Fruit fly (Drosophila melanogaster) whole organism, prepupa: Measurements from ENCODE around the gene CG2614.

Source experiments
- CG10631 ChIP-seq: fragments of 200-800 bp; sonication (Bioruptor generic); optimal IDR thresholded peaks from 2 replicates; lab custom pipeline; 2016; ENCODE audit warnings: missing biosample characterization, missing genetic modification characterization
- CG15336 ChIP-seq: fragments of 200-800 bp; sonication (Bioruptor generic); IDR thresholded peaks from 2 replicates; pipeline ENCODE4 v1.3.6; 2022; ENCODE audit warnings: missing biosample characterization, missing genetic modification characterization
- CG1621 ChIP-seq: fragments of 200-800 bp; sonication (Bioruptor generic); optimal IDR thresholded peaks from 3 replicates; lab custom pipeline; 2018; ENCODE audit warnings: missing biosample characterization, mild to moderate bottlenecking, missing genetic modification characterization
- CG16779 ChIP-seq: fragments of 200-800 bp; sonication (Bioruptor generic); optimal IDR thresholded peaks from 3 replicates; lab custom pipeline; 2017; ENCODE audit warnings: missing biosample characterization, mild to moderate bottlenecking, missing genetic modification characterization
- CG3032 ChIP-seq: fragments of 200-800 bp; optimal IDR thresholded peaks from 2 replicates; lab custom pipeline; 2019; ENCODE audit warnings: missing biosample characterization, mild to moderate bottlenecking, missing genetic modification characterization, moderate library complexity
- CG31627 ChIP-seq: fragments of 200-800 bp; sonication (Bioruptor generic); optimal IDR thresholded peaks from 3 replicates; lab custom pipeline; 2016; ENCODE audit warnings: missing biosample characterization, missing genetic modification characterization
- CG32006 ChIP-seq: fragments of 200-800 bp; sonication (Bioruptor generic); optimal IDR thresholded peaks from 3 replicates; lab custom pipeline; 2017; ENCODE audit warnings: missing biosample characterization, mild to moderate bottlenecking, missing genetic modification characterization
- CG34406 ChIP-seq: fragments of 200-800 bp; sonication (Bioruptor generic); optimal IDR thresholded peaks from 3 replicates; lab custom pipeline; 2016; ENCODE audit warnings: missing biosample characterization, missing genetic modification characterization
- CG3919 ChIP-seq: fragments of 200-800 bp; sonication (Bioruptor generic); optimal IDR thresholded peaks from 3 replicates; lab custom pipeline; 2016; ENCODE audit warnings: missing biosample characterization, missing genetic modification characterization
- CG6163 ChIP-seq: fragments of 200-800 bp; sonication (Bioruptor generic); IDR thresholded peaks from 3 replicates; pipeline ENCODE4 v1.3.6; 2022; ENCODE audit warnings: missing biosample characterization, missing genetic modification characterization
- CG6276 ChIP-seq: fragments of 200-800 bp; sonication (Bioruptor generic); optimal IDR thresholded peaks from 2 replicates; lab custom pipeline; 2017; ENCODE audit warnings: missing biosample characterization, mild to moderate bottlenecking, missing genetic modification characterization
- CG6792 ChIP-seq: fragments of 200-800 bp; sonication (Bioruptor generic); optimal IDR thresholded peaks from 3 replicates; lab custom pipeline; 2016; ENCODE audit warnings: missing biosample characterization, missing genetic modification characterization
- CG6808 ChIP-seq: fragments of 200-800 bp; sonication (Bioruptor generic); optimal IDR thresholded peaks from 3 replicates; lab custom pipeline; 2017; ENCODE audit warnings: missing biosample characterization, missing genetic modification characterization, mild to moderate bottlenecking, moderate library complexity, missing genetic modification reagents
- CG7368 ChIP-seq: fragments of 200-800 bp; sonication (Bioruptor generic); optimal IDR thresholded peaks from 3 replicates; lab custom pipeline; 2016; ENCODE audit warnings: missing biosample characterization, missing genetic modification characterization
- CG8319 ChIP-seq: fragments of 200-800 bp; sonication (Bioruptor generic); optimal IDR thresholded peaks from 3 replicates; lab custom pipeline; 2016; ENCODE audit warnings: missing biosample characterization, missing genetic modification characterization
- CG8632 ChIP-seq: fragments of 200-800 bp; sonication (Bioruptor generic); optimal IDR thresholded peaks from 3 replicates; lab custom pipeline; 2016; ENCODE audit warnings: missing biosample characterization, missing genetic modification characterization
- CG9139 ChIP-seq: fragments of 200-800 bp; sonication (Bioruptor generic); optimal IDR thresholded peaks from 3 replicates; lab custom pipeline; 2017; ENCODE audit warnings: missing biosample characterization, mild to moderate bottlenecking, missing genetic modification characterization
- Eip93F ChIP-seq: fragments of 200-800 bp; sonication (Bioruptor generic); optimal IDR thresholded peaks from 2 replicates; lab custom pipeline; 2016; ENCODE audit warnings: missing biosample characterization, mild to moderate bottlenecking, missing genetic modification characterization
- Ets21C ChIP-seq: fragments of 200-800 bp; sonication (Bioruptor generic); optimal IDR thresholded peaks from 3 replicates; lab custom pipeline; 2016; ENCODE audit warnings: missing biosample characterization, missing genetic modification characterization
- Ets96B ChIP-seq: fragments of 200-800 bp; optimal IDR thresholded peaks from 2 replicates; lab custom pipeline; 2019; ENCODE audit warnings: missing biosample characterization, mild to moderate bottlenecking, missing genetic modification characterization, moderate library complexity
- Met ChIP-seq: fragments of 200-800 bp; sonication (Bioruptor generic); optimal IDR thresholded peaks from 3 replicates; lab custom pipeline; 2016; ENCODE audit warnings: missing biosample characterization, missing genetic modification characterization
- OdsH ChIP-seq: fragments of 200-800 bp; sonication (Bioruptor generic); optimal IDR thresholded peaks from 3 replicates; lab custom pipeline; 2016; ENCODE audit warnings: missing biosample characterization, missing genetic modification characterization
- Smox ChIP-seq: fragments of 200-800 bp; sonication (Bioruptor generic); optimal IDR thresholded peaks from 3 replicates; lab custom pipeline; 2016; ENCODE audit warnings: missing biosample characterization, missing genetic modification characterization
- Sox102F ChIP-seq: fragments of 200-800 bp; sonication (Bioruptor generic); optimal IDR thresholded peaks from 2 replicates; lab custom pipeline; 2016; ENCODE audit warnings: missing biosample characterization, mild to moderate bottlenecking, missing genetic modification characterization
- Sox14 ChIP-seq: fragments of 200-800 bp; sonication (Bioruptor generic); optimal IDR thresholded peaks from 3 replicates; lab custom pipeline; 2016; ENCODE audit warnings: missing biosample characterization, missing genetic modification characterization
- Sox15 ChIP-seq: fragments of 200-800 bp; sonication (Bioruptor generic); optimal IDR thresholded peaks from 3 replicates; lab custom pipeline; 2016; ENCODE audit warnings: missing biosample characterization, missing genetic modification characterization
- achi ChIP-seq: fragments of 200-800 bp; sonication (Bioruptor generic); optimal IDR thresholded peaks from 3 replicates; lab custom pipeline; 2016; ENCODE audit warnings: missing biosample characterization, missing genetic modification characterization
- cyc ChIP-seq: fragments of 200-800 bp; sonication (Bioruptor generic); optimal IDR thresholded peaks from 3 replicates; lab custom pipeline; 2016; ENCODE audit warnings: missing biosample characterization, missing genetic modification characterization
- dac ChIP-seq: fragments of 200-800 bp; sonication (Bioruptor generic); optimal IDR thresholded peaks from 2 replicates; lab custom pipeline; 2017; ENCODE audit warnings: missing biosample characterization, mild to moderate bottlenecking, missing genetic modification characterization
- fd59A ChIP-seq: fragments of 200-800 bp; sonication (Bioruptor generic); optimal IDR thresholded peaks from 2 replicates; lab custom pipeline; 2017; ENCODE audit warnings: missing biosample characterization, mild to moderate bottlenecking, missing genetic modification characterization, missing genetic modification reagents
- fkh ChIP-seq: fragments of 200-800 bp; sonication (Bioruptor generic); optimal IDR thresholded peaks from 3 replicates; lab custom pipeline; 2017; ENCODE audit warnings: missing biosample characterization, mild to moderate bottlenecking, missing genetic modification characterization, moderate library complexity
- lz ChIP-seq: fragments of 200-800 bp; sonication (Bioruptor generic); optimal IDR thresholded peaks from 3 replicates; lab custom pipeline; 2016; ENCODE audit warnings: missing biosample characterization, missing genetic modification characterization
- net ChIP-seq: fragments of 200-800 bp; sonication (Bioruptor generic); optimal IDR thresholded peaks from 3 replicates; lab custom pipeline; 2016; ENCODE audit warnings: missing biosample characterization, missing genetic modification characterization
- pdm3 ChIP-seq: fragments of 200-800 bp; sonication (Bioruptor generic); optimal IDR thresholded peaks from 3 replicates; lab custom pipeline; 2016; ENCODE audit warnings: missing biosample characterization, missing genetic modification characterization
- spab ChIP-seq: fragments of 200-800 bp; sonication (Bioruptor generic); optimal IDR thresholded peaks from 2 replicates; lab custom pipeline; 2017; ENCODE audit warnings: missing biosample characterization, mild to moderate bottlenecking, missing genetic modification characterization, missing genetic modification reagents
- ss ChIP-seq, 2 experiments: fragments of 200-800 bp; sonication (Bioruptor generic); optimal IDR thresholded peaks; 2 replicates in 1 of 2; 3 replicates in 1 of 2; lab custom pipeline; 2017 to 2018; ENCODE audit warnings: mild to moderate bottlenecking in 2 of 2, missing biosample characterization in 2 of 2, missing genetic modification characterization in 2 of 2, moderate library complexity in 1 of 2
- svp ChIP-seq: fragments of 200-800 bp; sonication (Bioruptor generic); peaks from one replicate; lab custom pipeline; 2016; ENCODE audit warnings: missing biosample characterization, missing genetic modification characterization
- topi ChIP-seq: fragments of 200-800 bp; sonication (Bioruptor generic); optimal IDR thresholded peaks from 3 replicates; lab custom pipeline; 2016; ENCODE audit warnings: missing biosample characterization, missing genetic modification characterization

Gene CG2614

dm6 chr2L:20649891-20650290, 6.3 kb upstream of the CG2614 start, which contains the start of gene CG2611 (continued):
- peak; percentile 48 for TF ChIP-seq topi (GFP tag; lab: Kevin White, UChicago)
- TF ChIP-seq CG6276 (GFP tag; lab: Kevin White, UChicago), result no peak
- no peak for TF ChIP-seq CG34406 (GFP tag; lab: Kevin White, UChicago)
- TF ChIP-seq achi, result peak; percentile 48
- peak; percentile 61 for TF ChIP-seq svp
- TF ChIP-seq CG7368 (GFP tag; lab: Kevin White, UChicago), result no peak
- no peak for TF ChIP-seq Sox102F (GFP tag; lab: Kevin White, UChicago)
- peak; percentile 78 for TF ChIP-seq Sox14 (GFP tag; lab: Kevin White, UChicago)
- TF ChIP-seq CG3032 (tag; lab: Kevin White, UChicago), result peak; percentile 41
- TF ChIP-seq CG9139 (GFP tag; lab: Kevin White, UChicago), result no peak
- TF ChIP-seq Smox (GFP tag; lab: Kevin White, UChicago), result no peak
- TF ChIP-seq CG32006 (GFP tag; lab: Kevin White, UChicago), result no peak
- no peak for TF ChIP-seq Sox15 (GFP tag; lab: Kevin White, UChicago)
- no peak for TF ChIP-seq dac (GFP tag; lab: Kevin White, UChicago)
- no peak for TF ChIP-seq CG3919
- peak; percentile 35 for TF ChIP-seq Ets96B (tag; lab: Kevin White, UChicago)
- no peak for TF ChIP-seq CG6792 (GFP tag; lab: Kevin White, UChicago)
- TF ChIP-seq CG6808, result no peak
- TF ChIP-seq fd59A (GFP tag; lab: Kevin White, UChicago), result no peak
- no peak for TF ChIP-seq spab (GFP tag; lab: Kevin White, UChicago)
- TF ChIP-seq CG1621 (tag; lab: Kevin White, UChicago), result no peak
- peak; percentile 35; the same call in 1 of the 2 replicates for TF ChIP-seq CG15336 (GFP tag; lab: Robert Waterston, UW)
- peak; percentile 51 for TF ChIP-seq cyc
- TF ChIP-seq fkh (GFP tag; lab: Kevin White, UChicago), result peak; percentile 96
- TF ChIP-seq CG10631, result no peak
- no peak for TF ChIP-seq ss (GFP tag; optimal IDR thresholded peaks at IDR 0.05; lab: Kevin White, UChicago)
- no peak for TF ChIP-seq net (GFP tag; lab: Kevin White, UChicago)
- no peak for TF ChIP-seq Met (GFP tag; lab: Kevin White, UChicago)
- no peak for TF ChIP-seq CG8632 (GFP tag; lab: Kevin White, UChicago)
- no peak for TF ChIP-seq CG8319 (GFP tag; lab: Kevin White, UChicago)
- peak; percentile 60 for TF ChIP-seq lz (GFP tag; lab: Kevin White, UChicago)
- TF ChIP-seq pdm3 (GFP tag; lab: Kevin White, UChicago), result no peak
- TF ChIP-seq Ets21C, result no peak
- TF ChIP-seq OdsH (GFP tag; lab: Kevin White, UChicago), result no peak
- no peak for TF ChIP-seq Eip93F (GFP tag; lab: Kevin White, UChicago)
- TF ChIP-seq CG31627 (GFP tag; lab: Kevin White, UChicago), result peak; percentile 65
- TF ChIP-seq CG16779, result no peak
- TF ChIP-seq, all 60 proteins: peak for 17

dm6 chr2L:20661071-20661470, 4.8 kb downstream of the CG2614 start:
- TF ChIP-seq CG15336 (GFP tag; lab: Robert Waterston, UW), result peak; percentile 39; the same call in 1 of the 2 replicates
- TF ChIP-seq CG6276 (GFP tag; lab: Kevin White, UChicago), result no peak
- TF ChIP-seq CG6163, result 0 out of 3 replicates have a peak, but pooled peaks have one; percentile 59

dm6 chr2L:20664428-20664827, 8.2 kb downstream of the CG2614 start:
- TF ChIP-seq svp, result peak; percentile 90
- TF ChIP-seq topi (GFP tag; lab: Kevin White, UChicago), result no peak
